Worm (Caenorhabditis elegans): ENCODE results near the gene B0416.10.

ce11 chrX:9274574-9274973, at the start of gene B0416.10:
- TF ChIP-seq blmp-1 (tag; optimal IDR thresholded peaks at IDR 0.05; ENCODE audit: insufficient read depth) (no peak), lin-11 (tag; optimal IDR thresholded peaks at IDR 0.05) (no peak), sem-4 (tag; optimal IDR thresholded peaks at IDR 0.05) (no peak), elt-1 (tag; optimal IDR thresholded peaks at IDR 0.05) (no peak), R02D3.7 (tag; optimal IDR thresholded peaks at IDR 0.05) (no peak)
